Worm (Caenorhabditis elegans): ENCODE measurements around the gene F26G5.1.

F26G5.1 gene

DNA sequence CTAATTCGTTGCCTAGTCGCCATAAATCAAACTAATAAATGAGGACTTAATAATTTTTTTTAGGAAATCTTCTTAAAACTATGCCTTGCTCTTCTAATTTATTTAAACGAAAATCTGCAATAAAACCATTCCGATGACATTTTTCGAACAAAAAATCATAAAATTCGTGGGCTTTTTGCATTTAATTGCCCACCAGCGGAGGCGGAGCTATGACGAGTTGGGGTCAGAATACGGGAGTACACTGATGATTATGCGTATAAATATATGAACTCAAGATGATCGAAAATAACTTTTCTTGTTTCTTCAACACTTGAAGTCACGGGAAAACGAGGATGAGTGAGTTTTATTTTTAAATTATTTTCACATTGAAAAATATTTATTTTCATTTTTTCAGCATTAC lies 40.9 kb upstream of the F26G5.1 start, which contains the start of gene catp-2:
Gene catp-2 (plus strand): TSS at position 301 of the 400 bp plus-strand sequence.
- TF ChIP-seq ceh-83 (GFP tag; optimal IDR thresholded peaks at IDR 0.05) (no peak), cnd-1 (tag; optimal IDR thresholded peaks at IDR 0.05) (no peak), flh-1 (GFP tag; optimal IDR thresholded peaks at IDR 0.05) (no peak), mls-2 (tag; optimal IDR thresholded peaks at IDR 0.05) (no peak), unc-62 (GFP tag; optimal IDR thresholded peaks at IDR 0.05) (no peak), ham-2 (GFP tag; optimal IDR thresholded peaks at IDR 0.05) (no peak), drap-1 (GFP tag; optimal IDR thresholded peaks at IDR 0.05) (no peak), nhr-12 (tag; optimal IDR thresholded peaks at IDR 0.05) (no peak), nhr-2 (tag; optimal IDR thresholded peaks at IDR 0.05) (no peak), ztf-11 (tag; optimal IDR thresholded peaks at IDR 0.05) (no peak), lin-13 (tag; optimal IDR thresholded peaks at IDR 0.05) (no peak), elt-3 (tag; optimal IDR thresholded peaks at IDR 0.05) (no peak), mab-5 (tag; optimal IDR thresholded peaks at IDR 0.05) (no peak), mep-1 (tag; optimal IDR thresholded peaks at IDR 0.05) (no peak), tbx-8 (GFP tag; optimal IDR thresholded peaks at IDR 0.05) (no peak), unc-39 (tag; optimal IDR thresholded peaks at IDR 0.05) (no peak)

ce11 chrV:4935096-4935495 lies 40.2 kb upstream of the F26G5.1 start:
- no peak for TF ChIP-seq ceh-43 (GFP tag; optimal IDR thresholded peaks at IDR 0.05)
- no peak for TF ChIP-seq lin-13 (tag; optimal IDR thresholded peaks at IDR 0.05)
- TF ChIP-seq elt-1 (tag; optimal IDR thresholded peaks at IDR 0.05; ENCODE audit: borderline replicate concordance, insufficient read depth), result no peak
- TF ChIP-seq tbx-8 (GFP tag; optimal IDR thresholded peaks at IDR 0.05), result no peak
- no peak for TF ChIP-seq ztf-11 (tag; optimal IDR thresholded peaks at IDR 0.05)
- TF ChIP-seq flh-1 (GFP tag; optimal IDR thresholded peaks at IDR 0.05), result no peak
- TF ChIP-seq zip-8 (tag; optimal IDR thresholded peaks at IDR 0.05), result no peak
- TF ChIP-seq unc-39 (tag; optimal IDR thresholded peaks at IDR 0.05), result no peak

- TF ChIP-seq ceh-83 (GFP tag; optimal IDR thresholded peaks at IDR 0.05) (no peak), ham-2 (GFP tag; optimal IDR thresholded peaks at IDR 0.05) (no peak), mls-2 (tag; optimal IDR thresholded peaks at IDR 0.05) (no peak), pha-4 (tag; optimal IDR thresholded peaks at IDR 0.05) (no peak), unc-62 (GFP tag; optimal IDR thresholded peaks at IDR 0.05) (no peak), snpc-4 (tag; optimal IDR thresholded peaks at IDR 0.05) (no peak), ceh-39 (tag; optimal IDR thresholded peaks at IDR 0.05) (no peak), nhr-12 (tag; optimal IDR thresholded peaks at IDR 0.05) (no peak), ceh-43 (GFP tag; optimal IDR thresholded peaks at IDR 0.05) (no peak), drap-1 (GFP tag; optimal IDR thresholded peaks at IDR 0.05) (no peak), bed-3 (GFP tag; optimal IDR thresholded peaks at IDR 0.05) (no peak)
Measured at ce11 chrV:4937337-4937736, 37.9 kb upstream of the F26G5.1 start.

ce11 chrV:4944219-4944618 lies 31.1 kb upstream of the F26G5.1 start, which contains the start of gene str-211:
str-211 (minus strand) TSS chrV:4944319.
- TF ChIP-seq nhr-12 (tag; optimal IDR thresholded peaks at IDR 0.05) (no peak), ceh-39 (tag; optimal IDR thresholded peaks at IDR 0.05) (no peak), zip-8 (tag; optimal IDR thresholded peaks at IDR 0.05) (no peak), sem-2 (GFP tag; optimal IDR thresholded peaks at IDR 0.05) (no peak)

DNA sequence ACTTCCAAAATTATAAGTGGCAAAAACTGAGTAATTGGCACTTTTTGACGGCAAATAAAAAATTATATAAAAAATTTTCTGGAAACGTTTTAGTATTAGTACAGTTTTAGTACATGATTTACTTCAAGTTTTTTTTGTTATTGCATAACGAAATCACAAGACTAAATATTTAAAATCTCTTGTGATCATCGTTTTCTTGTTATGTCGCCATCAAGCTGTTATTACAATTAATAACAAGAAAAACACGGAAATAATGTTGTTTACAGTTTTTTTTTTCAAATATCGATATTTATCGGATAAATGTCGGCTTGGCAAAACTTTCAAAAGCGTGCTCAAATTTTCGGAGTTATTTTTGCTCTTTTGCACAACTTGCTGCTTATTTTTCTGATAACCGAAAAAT lies 26.6 kb upstream of the F26G5.1 start, which contains the start of gene str-209:
Gene str-209 (plus strand): TSS at position 301 of the 400 bp plus-strand sequence.
- TF ChIP-seq snpc-4 (tag; optimal IDR thresholded peaks at IDR 0.05) (no peak), unc-39 (tag; optimal IDR thresholded peaks at IDR 0.05) (no peak), drap-1 (GFP tag; optimal IDR thresholded peaks at IDR 0.05) (no peak), unc-62 (GFP tag; optimal IDR thresholded peaks at IDR 0.05) (no peak), nhr-76 (tag; optimal IDR thresholded peaks at IDR 0.05) (no peak), elt-3 (tag; optimal IDR thresholded peaks at IDR 0.05) (no peak)

DNA sequence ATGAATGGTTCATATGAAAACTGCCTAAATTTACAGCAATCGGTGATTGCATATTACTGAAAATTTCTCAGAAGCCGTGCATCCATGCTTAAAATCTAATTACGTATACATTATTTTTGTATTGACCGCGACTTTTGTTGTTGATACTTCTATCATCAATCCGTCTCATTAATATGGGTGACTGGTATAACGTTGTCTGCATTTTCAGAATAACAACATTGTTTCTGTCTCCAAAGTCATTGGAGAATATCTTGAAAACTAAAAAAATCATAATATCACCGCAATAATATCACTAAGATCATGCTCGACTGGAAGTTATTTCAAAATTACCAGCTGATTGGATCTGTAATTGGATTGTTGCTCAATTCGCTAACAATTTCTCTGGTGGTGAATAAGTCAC lies 23.8 kb upstream of the F26G5.1 start, which contains the start of gene str-207:
Gene str-207 (plus strand): TSS at position 301 of the 400 bp plus-strand sequence.
- TF ChIP-seq sptf-1 (tag; optimal IDR thresholded peaks at IDR 0.05) (no peak), unc-39 (tag; optimal IDR thresholded peaks at IDR 0.05) (no peak), nhr-12 (tag; optimal IDR thresholded peaks at IDR 0.05) (no peak), nhr-2 (tag; optimal IDR thresholded peaks at IDR 0.05) (no peak), blmp-1 (tag; optimal IDR thresholded peaks at IDR 0.05) (no peak), unc-62 (GFP tag; optimal IDR thresholded peaks at IDR 0.05) (no peak), sem-2 (GFP tag; optimal IDR thresholded peaks at IDR 0.05) (no peak), zip-8 (tag; optimal IDR thresholded peaks at IDR 0.05) (no peak)
